Worm (Caenorhabditis elegans): ENCODE data around the gene grl-8.

Gene grl-8

ce11 chrV:6768452-6768929 lies 35.6 kb upstream of the grl-8 start, which contains the start of the genes T25F10.1 and clik-1:
T25F10.1 (plus strand) TSS chrV:6768502.
clik-1 (minus strand) TSS chrV:6768732.
- no peak for TF ChIP-seq jun-1 (tag; optimal IDR thresholded peaks at IDR 0.05)
- TF ChIP-seq nhr-11 (tag; optimal IDR thresholded peaks at IDR 0.05), result peak; percentile 53
- TF ChIP-seq duxl-1 (tag; optimal IDR thresholded peaks at IDR 0.05; ENCODE audit: poor library complexity), result no peak
- TF ChIP-seq mxl-3 (GFP tag; optimal IDR thresholded peaks at IDR 0.05), result peak; percentile 42
- no peak for TF ChIP-seq lin-15B (tag; optimal IDR thresholded peaks at IDR 0.05)
- peak; percentile 40 for TF ChIP-seq aha-1 (tag)
- no peak for TF ChIP-seq nhr-42 (GFP tag; IDR thresholded peaks at IDR 0.05)
- TF ChIP-seq hlh-11 (tag; optimal IDR thresholded peaks at IDR 0.05), result peak; percentile 42
- TF ChIP-seq daf-16 (GFP tag; optimal IDR thresholded peaks at IDR 0.05), result peak in 1 of 2 experiments; percentile 81
- TF ChIP-seq daf-16 (tag; optimal IDR thresholded peaks at IDR 0.05), result no peak

DNA sequence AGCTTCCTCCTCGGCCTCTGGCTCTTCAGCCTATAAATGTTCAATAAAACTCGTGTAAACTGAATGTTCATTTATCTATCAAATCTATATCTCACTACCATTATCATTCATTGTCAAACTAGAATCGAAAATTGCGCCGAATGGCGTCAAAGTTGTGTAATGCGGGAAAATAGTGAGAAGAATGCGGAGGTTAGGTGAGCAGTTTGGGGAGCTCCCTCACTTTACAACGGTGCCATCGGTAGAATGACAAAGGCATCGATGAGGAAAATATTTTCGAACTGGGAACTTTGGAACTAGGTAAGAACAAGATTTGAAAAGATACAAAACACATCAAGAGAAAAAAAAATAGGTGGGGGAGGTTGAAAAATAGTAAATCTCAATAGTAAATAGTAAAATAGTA lies 34.7 kb upstream of the grl-8 start:
- no peak for TF ChIP-seq lin-29 (GFP tag; IDR thresholded peaks at IDR 0.05)
- TF ChIP-seq mdt-29 (GFP tag; IDR thresholded peaks at IDR 0.05), result no peak
- TF ChIP-seq aha-1 (tag), result no peak
- no peak for TF ChIP-seq attf-4 (tag; optimal IDR thresholded peaks at IDR 0.05)
- no peak for TF ChIP-seq R02D3.7 (tag; optimal IDR thresholded peaks at IDR 0.05)
- TF ChIP-seq F26F4.8 (GFP tag; conservative IDR thresholded peaks at IDR 0.05), result no peak
- no peak for TF ChIP-seq unc-130 (GFP tag; optimal IDR thresholded peaks at IDR 0.05)
- TF ChIP-seq ZK337.2 (GFP tag; IDR thresholded peaks at IDR 0.05), result no peak
- no peak for TF ChIP-seq arid-1 (GFP tag; conservative IDR thresholded peaks at IDR 0.05)
- TF ChIP-seq cey-2 (tag; optimal IDR thresholded peaks at IDR 0.05; ENCODE audit: borderline replicate concordance, insufficient read depth), result no peak
- TF ChIP-seq dmd-9 (GFP tag; IDR thresholded peaks at IDR 0.05), result no peak
- TF ChIP-seq lsy-2 (tag; optimal IDR thresholded peaks at IDR 0.05), result no peak
- no peak for TF ChIP-seq F37D6.2 (tag; optimal IDR thresholded peaks at IDR 0.05)
- no peak for TF ChIP-seq lim-7 (GFP tag; IDR thresholded peaks at IDR 0.05)
- no peak for TF ChIP-seq hlh-11 (tag; optimal IDR thresholded peaks at IDR 0.05)
- TF ChIP-seq T20F7.1 (GFP tag; optimal IDR thresholded peaks at IDR 0.05), result no peak
- TF ChIP-seq nhr-237 (tag; optimal IDR thresholded peaks at IDR 0.05), result no peak
- no peak for TF ChIP-seq tag-97 (GFP tag; IDR thresholded peaks at IDR 0.05)

- TF ChIP-seq cey-2 (tag; optimal IDR thresholded peaks at IDR 0.05; ENCODE audit: borderline replicate concordance, insufficient read depth) (no peak), skn-1 (tag; optimal IDR thresholded peaks at IDR 0.05) (no peak), aha-1 (tag) (peak; percentile 44), ztf-7 (tag; optimal IDR thresholded peaks at IDR 0.05) (no peak), snpc-1.2 (GFP tag; IDR thresholded peaks at IDR 0.05) (no peak), ceh-44 (GFP tag; IDR thresholded peaks at IDR 0.05) (no peak)
Observed at ce11 chrV:6764972-6765371, 32.1 kb upstream of the grl-8 start, which contains the start of gene bbs-8. bbs-8 (minus strand) TSS chrV:6765072.

ce11 chrV:6762361-6762760 lies 29.5 kb upstream of the grl-8 start, which contains the start of gene T25F10.4:
T25F10.4 (minus strand) TSS chrV:6762461.
- TF ChIP-seq mxl-2 (GFP tag; conservative IDR thresholded peaks at IDR 0.05) (no peak), nhr-42 (GFP tag; IDR thresholded peaks at IDR 0.05) (no peak), jun-1 (tag; optimal IDR thresholded peaks at IDR 0.05) (no peak), hlh-30 (tag; optimal IDR thresholded peaks at IDR 0.05; ENCODE audit: insufficient read depth) (no peak), pha-4 (GFP tag; IDR thresholded peaks at IDR 0.05) (no peak), pha-4 (tag; optimal IDR thresholded peaks at IDR 0.05) (no peak), Y5F2A.4 (GFP tag; optimal IDR thresholded peaks at IDR 0.05) (no peak), snpc-4 (tag; optimal IDR thresholded peaks at IDR 0.05) (no peak), pqm-1 (tag; optimal IDR thresholded peaks at IDR 0.05) (no peak), ctbp-1 (GFP tag; IDR thresholded peaks at IDR 0.05) (no peak), ztf-7 (tag; optimal IDR thresholded peaks at IDR 0.05) (no peak), hif-1 (tag; optimal IDR thresholded peaks at IDR 0.05) (no peak), spr-3 (GFP tag; optimal IDR thresholded peaks at IDR 0.05) (no peak), skn-1 (tag; optimal IDR thresholded peaks at IDR 0.05) (no peak), ceh-20 (GFP tag; IDR thresholded peaks at IDR 0.05) (no peak), nhr-48 (tag; optimal IDR thresholded peaks at IDR 0.05) (no peak), rbr-2 (tag; optimal IDR thresholded peaks at IDR 0.05) (no peak), nhr-10 (tag; optimal IDR thresholded peaks at IDR 0.05) (no peak)
